Worm (Caenorhabditis elegans) whole organism, young adult: ENCODE data around the gene tba-7.

Source experiments
- Y79H2A.3 ChIP-seq: fragments of 200-800 bp; sonication (Bioruptor generic); conservative IDR thresholded peaks from 2 replicates; pipeline ENCODE4 v1.3.6; 2022; ENCODE audit warnings: missing genetic modification reagents, missing genetic modification characterization, missing compliant biosample characterization
- ceh-58 ChIP-seq: fragments of 200-800 bp; sonication (Bioruptor generic); IDR thresholded peaks from 2 replicates; pipeline ENCODE4 v1.3.6; 2022; ENCODE audit warnings: missing genetic modification characterization, missing compliant biosample characterization
- fkh-3 ChIP-seq: sonication (generic microtip); optimal IDR thresholded peaks from 2 replicates; lab custom pipeline; 2016; ENCODE audit warnings: mild to moderate bottlenecking, missing genetic modification characterization, missing compliant biosample characterization
- gei-17 ChIP-seq: fragments of 200-800 bp; sonication (Bioruptor generic); optimal IDR thresholded peaks from 2 replicates; lab custom pipeline; 2018; ENCODE audit warnings: mild to moderate bottlenecking, missing genetic modification characterization, missing compliant biosample characterization
- him-1 ChIP-seq: sonication (generic microtip); optimal IDR thresholded peaks from 2 replicates; lab custom pipeline; 2016; ENCODE audit warnings: missing genotype, missing genetic modification reagents, missing genetic modification characterization, missing compliant biosample characterization
- sdz-38 ChIP-seq: sonication (generic microtip); optimal IDR thresholded peaks from 2 replicates; lab custom pipeline; 2016; ENCODE audit warnings: missing genotype, missing genetic modification characterization, missing compliant biosample characterization
- snpc-3.4 ChIP-seq: sonication (generic microtip); optimal IDR thresholded peaks from 2 replicates; lab custom pipeline; 2017; ENCODE audit warnings: missing genetic modification characterization, mild to moderate bottlenecking, missing compliant biosample characterization, antibody characterized with exemption, moderate library complexity, missing genotype, missing genetic modification reagents

DNA sequence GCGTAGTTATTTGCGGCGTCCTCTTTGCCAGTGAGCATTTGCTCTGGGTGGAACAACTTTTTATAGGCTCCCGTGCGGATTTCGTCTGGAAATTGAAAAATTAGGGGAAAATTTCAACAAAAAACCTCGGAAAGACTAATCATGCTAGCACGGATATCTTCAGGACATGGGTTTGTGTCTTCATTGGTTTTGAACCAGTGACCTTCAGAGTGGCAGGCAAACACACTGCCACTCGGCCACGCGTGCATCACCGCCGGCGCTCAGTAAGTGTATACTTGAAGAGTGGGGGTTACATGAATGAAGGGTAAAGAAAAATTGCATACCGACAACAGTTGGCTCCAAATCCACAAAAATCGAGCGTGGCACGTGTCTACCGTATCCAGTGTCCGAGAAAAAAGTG lies 352 bp downstream of the tba-7 start:
- TF ChIP-seq snpc-3.4 = peak; percentile 13
- no peak for TF ChIP-seq sdz-38 (tag; lab: Kevin White, UChicago)
- TF ChIP-seq him-1 (tag; lab: Kevin White, UChicago) = peak; percentile 77
- peak; percentile 38 for TF ChIP-seq fkh-3 (tag; lab: Kevin White, UChicago)
- TF ChIP-seq Y79H2A.3 (GFP tag; lab: Robert Waterston, UW) = no peak
- no peak for TF ChIP-seq ceh-58
- TF ChIP-seq gei-17 (GFP tag; lab: Kevin White, UChicago) = peak; percentile 21
